Worm (Caenorhabditis elegans) whole organism, L1 larva: ENCODE measurements around the gene Y42H9AR.1.

Experiments used
- C16A3.4 ChIP-seq: fragments of 150-350 bp; optimal IDR thresholded peaks from 2 replicates; lab custom pipeline; 2014; ENCODE audit warnings: missing biosample characterization, missing genetic modification characterization
- F16B12.6 ChIP-seq: fragments of 150-350 bp; optimal IDR thresholded peaks from 2 replicates; lab custom pipeline; 2014; ENCODE audit warnings: missing biosample characterization, missing genetic modification characterization
- alr-1 ChIP-seq: fragments of 200-800 bp; sonication (Bioruptor generic); optimal IDR thresholded peaks from 2 replicates; lab custom pipeline; 2018; ENCODE audit warnings: borderline replicate concordance, mild to moderate bottlenecking, missing genetic modification characterization, missing compliant biosample characterization
- blmp-1 ChIP-seq: fragments of 150-350 bp; optimal IDR thresholded peaks from 2 replicates; lab custom pipeline; 2014; ENCODE audit warnings: missing biosample characterization, missing genetic modification characterization
- ceh-8 ChIP-seq: fragments of 200-800 bp; sonication (Bioruptor generic); optimal IDR thresholded peaks from 2 replicates; lab custom pipeline; 2018; ENCODE audit warnings: mild to moderate bottlenecking, missing genetic modification characterization, moderate library complexity, missing compliant biosample characterization
- ceh-82 ChIP-seq, 3 experiments: fragments of 150-350 bp in 1 of 3; sonication (generic microtip) in 2 of 3; optimal IDR thresholded peaks; 2 replicates each; lab custom pipeline; 2014 to 2017; ENCODE audit warnings: missing biosample characterization in 3 of 3, missing genetic modification characterization in 3 of 3
- dsc-1 ChIP-seq: sonication (generic microtip); optimal IDR thresholded peaks from 2 replicates; lab custom pipeline; 2016; ENCODE audit warnings: mild to moderate bottlenecking, missing genetic modification characterization, missing compliant biosample characterization
- efl-1 ChIP-seq, 4 experiments: fragments of 150-350 bp; optimal IDR thresholded peaks in 3 of 4; peaks in 1 of 4; 1 replicate in 1 of 4; 2 replicates in 3 of 4; lab custom pipeline; 2014; ENCODE audit warnings: missing biosample characterization in 2 of 4, missing genetic modification characterization in 2 of 4, missing genetic modification reagents in 2 of 4
- egl-13 ChIP-seq: sonication (generic microtip); optimal IDR thresholded peaks from 2 replicates; lab custom pipeline; 2016; ENCODE audit warnings: missing genotype, missing genetic modification reagents, missing genetic modification characterization, missing compliant biosample characterization
- elt-2 ChIP-seq: sonication (generic microtip); optimal IDR thresholded peaks from 2 replicates; lab custom pipeline; 2016; ENCODE audit warnings: missing genetic modification characterization, mild to moderate bottlenecking, inconsistent platforms, missing compliant biosample characterization, missing genetic modification reagents
- fkh-4 ChIP-seq: sonication (generic microtip); optimal IDR thresholded peaks from 2 replicates; lab custom pipeline; 2016; ENCODE audit warnings: missing compliant biosample characterization, missing genetic modification characterization, borderline replicate concordance
- fkh-8 ChIP-seq: sonication (generic microtip); optimal IDR thresholded peaks from 2 replicates; lab custom pipeline; 2016; ENCODE audit warnings: mild to moderate bottlenecking, missing genetic modification characterization, missing compliant biosample characterization
- fos-1 ChIP-seq: fragments of 150-350 bp; optimal IDR thresholded peaks from 2 replicates; lab custom pipeline; 2014; ENCODE audit warnings: missing biosample characterization, missing genetic modification characterization
- grh-1 ChIP-seq: fragments of 200-800 bp; sonication (Bioruptor generic); IDR thresholded peaks from 2 replicates; pipeline ENCODE4 v1.3.6; 2022; ENCODE audit warnings: missing genetic modification reagents, missing genetic modification characterization, missing compliant biosample characterization
- hlh-4 ChIP-seq: sonication (generic microtip); optimal IDR thresholded peaks from 2 replicates; lab custom pipeline; 2016; ENCODE audit warnings: mild to moderate bottlenecking, missing genetic modification characterization, missing compliant biosample characterization
- hpl-2 ChIP-seq: fragments of 150-350 bp; optimal IDR thresholded peaks from 2 replicates; lab custom pipeline; 2014; ENCODE audit warnings: missing biosample characterization, missing genetic modification reagents, missing genetic modification characterization
- lin-14 ChIP-seq: fragments of 200-800 bp; sonication (Bioruptor generic); optimal IDR thresholded peaks from 2 replicates; lab custom pipeline; 2018; ENCODE audit warnings: mild to moderate bottlenecking, missing genetic modification characterization, moderate library complexity, missing compliant biosample characterization
- lin-15B ChIP-seq: fragments of 150-350 bp; sonication (generic microtip); optimal IDR thresholded peaks from 3 replicates; lab custom pipeline; 2014; ENCODE audit warnings: missing biosample characterization, missing genetic modification characterization
- lsy-2 ChIP-seq, 2 experiments: fragments of 150-350 bp; optimal IDR thresholded peaks; 2 replicates each; lab custom pipeline; 2014; ENCODE audit warnings: missing biosample characterization in 2 of 2, missing genetic modification characterization in 2 of 2
- mab-9 ChIP-seq: fragments of 200-800 bp; sonication (Bioruptor generic); IDR thresholded peaks from 2 replicates; pipeline ENCODE4 v1.3.6; 2022; ENCODE audit warnings: missing genetic modification reagents, missing genetic modification characterization, missing compliant biosample characterization
- mdl-1 ChIP-seq, 2 experiments: fragments of 150-350 bp; optimal IDR thresholded peaks; 2 replicates each; lab custom pipeline; 2014 to 2017; ENCODE audit warnings: missing biosample characterization in 2 of 2, missing genetic modification characterization in 2 of 2, inconsistent platforms in 1 of 2
- nhr-11 ChIP-seq: fragments of 150-350 bp; optimal IDR thresholded peaks from 2 replicates; lab custom pipeline; 2014; ENCODE audit warnings: missing biosample characterization, missing genetic modification characterization
- nhr-20 ChIP-seq: sonication (generic microtip); optimal IDR thresholded peaks from 2 replicates; lab custom pipeline; 2016; ENCODE audit warnings: mild to moderate bottlenecking, missing genetic modification characterization, missing compliant biosample characterization
- nhr-28 ChIP-seq: fragments of 150-350 bp; optimal IDR thresholded peaks from 2 replicates; lab custom pipeline; 2014; ENCODE audit warnings: missing biosample characterization, missing genetic modification characterization
- nhr-47 ChIP-seq: sonication (generic microtip); optimal IDR thresholded peaks from 2 replicates; lab custom pipeline; 2016; ENCODE audit warnings: mild to moderate bottlenecking, missing genetic modification characterization, moderate library complexity, missing compliant biosample characterization
- nhr-71 ChIP-seq: sonication (generic microtip); optimal IDR thresholded peaks from 2 replicates; lab custom pipeline; 2016; ENCODE audit warnings: mild to moderate bottlenecking, missing genetic modification characterization, moderate library complexity, missing compliant biosample characterization
- nhr-77 ChIP-seq: fragments of 150-350 bp; optimal IDR thresholded peaks from 2 replicates; lab custom pipeline; 2014; ENCODE audit warnings: missing biosample characterization, missing genetic modification characterization
- nhr-85 ChIP-seq: sonication (generic microtip); peaks from one replicate; lab custom pipeline; 2016; ENCODE audit warnings: missing genetic modification characterization, inconsistent platforms, missing compliant biosample characterization
- nhr-90 ChIP-seq: sonication (generic microtip); optimal IDR thresholded peaks from 2 replicates; lab custom pipeline; 2016; ENCODE audit warnings: mild to moderate bottlenecking, missing genetic modification characterization, missing compliant biosample characterization; ENCODE audit not compliant: poor library complexity
- pax-3 ChIP-seq: fragments of 200-800 bp; sonication (Bioruptor generic); optimal IDR thresholded peaks from 2 replicates; lab custom pipeline; 2018; ENCODE audit warnings: mild to moderate bottlenecking, missing genetic modification characterization, moderate library complexity, missing compliant biosample characterization
- rnt-1 ChIP-seq: sonication (generic microtip); optimal IDR thresholded peaks from 2 replicates; lab custom pipeline; 2016; ENCODE audit warnings: mild to moderate bottlenecking, missing genetic modification characterization, moderate library complexity, missing compliant biosample characterization
- skn-1 ChIP-seq: fragments of 150-350 bp; optimal IDR thresholded peaks from 2 replicates; lab custom pipeline; 2014; ENCODE audit warnings: missing biosample characterization, missing genetic modification characterization
- snu-23 ChIP-seq: sonication (generic microtip); optimal IDR thresholded peaks from 2 replicates; lab custom pipeline; 2016; ENCODE audit warnings: missing genetic modification characterization, missing compliant biosample characterization
- sox-4 ChIP-seq: sonication (generic microtip); optimal IDR thresholded peaks from 2 replicates; lab custom pipeline; 2016; ENCODE audit warnings: missing genetic modification characterization, missing compliant biosample characterization
- sptf-1 ChIP-seq: fragments of 150-350 bp; optimal IDR thresholded peaks from 2 replicates; lab custom pipeline; 2014; ENCODE audit warnings: missing biosample characterization, missing genetic modification characterization
- sup-37 ChIP-seq: fragments of 200-800 bp; sonication (Bioruptor generic); optimal IDR thresholded peaks from 2 replicates; lab custom pipeline; 2018; ENCODE audit warnings: mild to moderate bottlenecking, missing genetic modification characterization, missing compliant biosample characterization
- unc-130 ChIP-seq: fragments of 150-350 bp; optimal IDR thresholded peaks from 2 replicates; lab custom pipeline; 2017; ENCODE audit warnings: missing biosample characterization, missing genetic modification characterization, inconsistent platforms
- vab-15 ChIP-seq: sonication (generic microtip); optimal IDR thresholded peaks from 2 replicates; lab custom pipeline; 2017; ENCODE audit warnings: missing genotype, mild to moderate bottlenecking, missing genetic modification characterization, missing compliant biosample characterization
- zag-1 ChIP-seq: fragments of 150-350 bp; optimal IDR thresholded peaks from 2 replicates; lab custom pipeline; 2014; ENCODE audit warnings: missing biosample characterization, missing genetic modification characterization
- zip-4 ChIP-seq: fragments of 200-800 bp; sonication (Bioruptor generic); optimal IDR thresholded peaks from 2 replicates; lab custom pipeline; 2018; ENCODE audit warnings: mild to moderate bottlenecking, missing genetic modification characterization, moderate library complexity, missing compliant biosample characterization

The Y42H9AR.1 gene

DNA sequence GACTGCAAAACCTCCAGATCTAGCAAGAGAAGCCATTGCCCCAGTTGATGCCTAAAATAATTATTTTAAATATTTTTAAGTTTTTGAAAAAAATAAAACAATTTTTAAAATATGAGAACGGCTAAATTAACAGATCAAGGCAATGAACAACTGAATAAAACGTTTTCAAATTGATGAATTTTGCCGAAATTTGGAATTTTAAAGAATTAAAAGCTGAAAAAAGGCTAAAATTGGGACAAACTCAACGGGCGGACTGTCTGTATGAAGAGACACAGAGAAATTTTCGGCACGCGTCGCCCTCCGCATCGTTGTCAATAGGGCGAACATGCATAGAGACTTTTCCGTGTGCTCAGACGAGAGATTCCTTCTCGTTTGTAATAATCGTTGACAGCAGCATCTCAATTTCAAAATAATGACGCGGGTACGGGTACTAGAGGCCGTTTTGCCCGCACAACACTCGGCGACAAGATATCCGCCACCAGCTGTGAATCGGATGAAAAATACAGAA, 22.9 kb downstream of the Y42H9AR.1 start, which contains the start of the genes isp-1 and islo-1 (continued):
- peak; percentile 50 for TF ChIP-seq nhr-85 (tag; lab: Kevin White, UChicago)
- peak; percentile 52 for TF ChIP-seq nhr-20 (tag; lab: Kevin White, UChicago)
- no peak for TF ChIP-seq mab-9
- TF ChIP-seq ceh-82 (tag; optimal IDR thresholded peaks at IDR 0.05; lab: Kevin White, UChicago), result peak in 2 of 3 experiments; percentile 28 to 75
- TF ChIP-seq lsy-2 (tag; optimal IDR thresholded peaks at IDR 0.05; lab: Kevin White, UChicago), result peak; percentile 12 to 82
- no peak for TF ChIP-seq egl-13
- peak; percentile 63 for TF ChIP-seq nhr-77
- no peak for TF ChIP-seq fos-1 (tag; lab: Kevin White, UChicago)
- peak; percentile 60 for TF ChIP-seq snu-23 (GFP tag; lab: Kevin White, UChicago)
- no peak for TF ChIP-seq zip-4 (GFP tag; lab: Kevin White, UChicago)
- TF ChIP-seq nhr-71 (tag; lab: Kevin White, UChicago), result peak; percentile 60
- TF ChIP-seq efl-1 (optimal IDR thresholded peaks at IDR 0.05; lab: Kevin White, UChicago), result peak; percentile 48 to 71
- peak in 1 of 2 experiments; percentile 61 for TF ChIP-seq efl-1 (GFP tag; optimal IDR thresholded peaks at IDR 0.05 in 1 of 2; lab: Kevin White, UChicago)
- no peak for TF ChIP-seq sup-37
- peak; percentile 4 for TF ChIP-seq skn-1 (tag; lab: Kevin White, UChicago)
- peak; percentile 65 for TF ChIP-seq lin-14 (GFP tag; lab: Kevin White, UChicago)
- peak; percentile 56 for TF ChIP-seq rnt-1 (tag; lab: Kevin White, UChicago)
- no peak for TF ChIP-seq alr-1 (tag; lab: Kevin White, UChicago)
- TF ChIP-seq unc-130, result peak; percentile 33
- TF ChIP-seq C16A3.4 (tag; lab: Kevin White, UChicago), result peak; percentile 74

DNA sequence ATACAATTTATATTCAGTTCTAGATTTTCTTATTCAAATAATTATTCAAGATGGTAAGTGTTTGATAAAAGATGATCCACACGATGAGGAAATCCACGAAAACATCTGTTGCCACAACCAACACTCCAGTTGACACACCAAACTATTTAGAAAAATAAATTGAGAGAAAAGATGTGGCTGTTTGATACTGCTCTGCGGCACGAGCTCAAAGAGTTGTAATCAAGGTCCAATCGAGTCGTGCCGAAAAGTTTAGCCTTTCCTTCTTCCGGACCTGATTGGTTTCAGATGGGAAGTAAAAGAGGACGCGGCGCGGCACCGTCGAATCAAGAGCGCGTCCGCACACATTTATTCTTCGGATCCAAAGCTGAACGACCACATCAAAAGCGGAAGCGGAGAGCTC, 23.4 kb downstream of the Y42H9AR.1 start:
- peak; percentile 93 for TF ChIP-seq dsc-1
- no peak for TF ChIP-seq elt-2 (tag; lab: Kevin White, UChicago)
- TF ChIP-seq fkh-4 (tag; lab: Kevin White, UChicago), result peak; percentile 74
- TF ChIP-seq, all 84 proteins: peak for 2

DNA sequence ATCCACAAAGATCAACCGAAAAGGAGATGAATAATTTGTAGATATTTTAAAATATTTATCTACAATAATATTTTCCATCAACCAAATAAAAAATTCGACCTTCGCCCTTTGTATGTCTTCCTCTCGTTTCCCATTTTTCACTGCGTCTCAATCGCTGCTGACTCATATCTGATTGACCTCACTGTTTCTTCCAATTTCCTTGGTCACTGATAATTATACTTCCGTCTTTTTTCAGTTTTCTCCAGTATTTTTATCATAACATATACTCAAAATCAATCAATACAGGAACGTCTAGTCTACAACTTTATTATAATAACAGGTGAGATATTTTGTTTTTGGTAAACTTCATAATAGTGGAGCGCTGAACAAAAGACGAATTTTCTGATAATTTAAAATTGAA, 25.8 kb downstream of the Y42H9AR.1 start, which contains the start of gene pmk-3:
Gene pmk-3 (plus strand): TSS at position 236 of the 400 bp plus-strand sequence.
- TF ChIP-seq sup-37, result no peak
- no peak for TF ChIP-seq F16B12.6 (tag; lab: Kevin White, UChicago)
- no peak for TF ChIP-seq fkh-4 (tag; lab: Kevin White, UChicago)
- peak; percentile 2 for TF ChIP-seq blmp-1
- TF ChIP-seq vab-15 (tag; lab: Kevin White, UChicago), result no peak
- TF ChIP-seq elt-2 (tag; lab: Kevin White, UChicago), result no peak

DNA sequence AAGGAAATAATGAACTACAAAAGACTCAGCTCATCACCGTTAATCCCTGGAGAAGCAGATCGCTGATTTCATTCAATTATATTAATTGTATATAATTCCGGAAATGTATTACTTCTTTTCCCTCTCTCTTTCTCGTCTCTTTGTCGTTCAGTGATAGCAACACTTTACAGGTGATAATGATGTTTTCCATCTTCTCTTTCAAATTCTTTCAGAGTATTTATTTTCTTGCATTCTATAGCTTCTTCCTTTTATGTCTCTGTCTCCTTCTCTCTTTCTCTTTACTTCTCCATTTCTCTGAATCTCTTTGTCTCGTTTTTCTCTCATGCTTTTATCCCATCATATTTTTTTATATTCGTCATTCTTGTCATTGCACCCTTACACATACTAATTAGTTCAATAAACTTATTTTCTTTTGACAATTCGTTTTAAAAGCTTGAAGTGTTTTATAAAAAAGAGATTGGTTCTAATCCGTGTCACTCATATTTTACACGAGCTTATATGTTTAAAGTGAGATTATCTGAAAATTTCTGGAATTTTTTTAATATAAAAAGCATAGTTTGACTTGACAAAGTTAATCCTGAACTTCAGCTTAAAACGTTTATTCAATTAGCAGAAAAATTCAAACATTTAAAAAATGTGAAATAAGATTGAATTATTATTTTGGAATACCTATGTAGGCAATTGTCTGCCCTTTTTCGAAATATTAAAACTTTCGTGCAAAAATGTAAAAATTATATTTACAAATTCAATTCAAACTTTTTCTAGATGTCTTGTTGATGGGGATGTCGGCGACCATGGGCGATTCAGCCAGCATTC, 29.8 kb downstream of the Y42H9AR.1 start, which contains the start of gene pmk-2:
Gene pmk-2 (plus strand): TSS at position 766 of the 816 bp plus-strand sequence.
- TF ChIP-seq sox-4 (tag; lab: Kevin White, UChicago) (peak; percentile 47), pax-3 (tag; lab: Kevin White, UChicago) (peak; percentile 70), sptf-1 (tag; lab: Kevin White, UChicago) (no peak), nhr-90 (tag; lab: Kevin White, UChicago) (no peak), efl-1 (optimal IDR thresholded peaks at IDR 0.05; lab: Kevin White, UChicago) (peak; percentile 21 to 24), efl-1 (GFP tag; optimal IDR thresholded peaks at IDR 0.05 in 1 of 2; lab: Kevin White, UChicago) (no peak), blmp-1 (no peak), hpl-2 (GFP tag; lab: Kevin White, UChicago) (no peak), mab-9 (no peak), grh-1 (GFP tag; lab: Robert Waterston, UW) (no peak), ceh-82 (tag; optimal IDR thresholded peaks at IDR 0.05; lab: Kevin White, UChicago) (peak in 1 of 3 experiments; percentile 5), hlh-4 (tag; lab: Kevin White, UChicago) (peak; percentile 22), ceh-8 (GFP tag; lab: Kevin White, UChicago) (peak; percentile 43), dsc-1 (peak; percentile 98), nhr-20 (tag; lab: Kevin White, UChicago) (peak; percentile 10), lin-14 (GFP tag; lab: Kevin White, UChicago) (peak; percentile 76), nhr-85 (tag; lab: Kevin White, UChicago) (no peak), fkh-8 (tag; lab: Kevin White, UChicago) (peak; percentile 79), nhr-28 (tag; lab: Kevin White, UChicago) (no peak), mdl-1 (tag; optimal IDR thresholded peaks at IDR 0.05; lab: Kevin White, UChicago) (no peak), lsy-2 (tag; optimal IDR thresholded peaks at IDR 0.05; lab: Kevin White, UChicago) (peak; percentile 34 to 37), fkh-4 (tag; lab: Kevin White, UChicago) (peak; percentile 41), nhr-11 (tag; lab: Kevin White, UChicago) (peak; percentile 38), lin-15B (tag; lab: Kevin White, UChicago) (no peak), zag-1 (tag; lab: Kevin White, UChicago) (no peak), fos-1 (tag; lab: Kevin White, UChicago) (peak; percentile 28), nhr-47 (peak; percentile 52), nhr-71 (tag; lab: Kevin White, UChicago) (peak; percentile 68)
